Fruit fly (Drosophila melanogaster): ENCODE results near the gene Pgant7.

- no peak for TF ChIP-seq h (GFP tag; optimal IDR thresholded peaks at IDR 0.05)
- no peak for TF ChIP-seq usp (GFP tag; optimal IDR thresholded peaks at IDR 0.05)
- TF ChIP-seq dmrt93B (GFP tag; optimal IDR thresholded peaks at IDR 0.05): no peak
- no peak for TF ChIP-seq Sp1 (GFP tag; optimal IDR thresholded peaks at IDR 0.05)
- no peak for TF ChIP-seq CG32264 (GFP tag; optimal IDR thresholded peaks at IDR 0.05)
- TF ChIP-seq sv (GFP tag; optimal IDR thresholded peaks at IDR 0.05): no peak
- TF ChIP-seq lola (GFP tag; optimal IDR thresholded peaks at IDR 0.05): no peak
- no peak for TF ChIP-seq OdsH (GFP tag; optimal IDR thresholded peaks at IDR 0.05)
- TF ChIP-seq rgr (GFP tag; optimal IDR thresholded peaks at IDR 0.05): no peak
- no peak for TF ChIP-seq N (GFP tag; optimal IDR thresholded peaks at IDR 0.05)
- TF ChIP-seq psq (GFP tag; optimal IDR thresholded peaks at IDR 0.05): no peak
- no peak for TF ChIP-seq HLH106 (tag; optimal IDR thresholded peaks at IDR 0.05)
- TF ChIP-seq Myc (optimal IDR thresholded peaks at IDR 0.05): no peak
- no peak for TF ChIP-seq Hr78 (GFP tag; optimal IDR thresholded peaks at IDR 0.05)
These were observed 23.5 kb upstream of the Pgant7 start for dm6 chrX:18523146-18523812.

Data from whole organism, wandering third instar larva.